Fruit fly (Drosophila melanogaster): Measurements from ENCODE around the gene Mcm6.

dm6 chrX:6677826-6678489, 3.8 kb downstream of the Mcm6 start, which contains the start of gene Fum1:
- TF ChIP-seq psq (optimal IDR thresholded peaks at IDR 0.05) (no peak), EcR (GFP tag; optimal IDR thresholded peaks at IDR 0.05) (no peak), pan (optimal IDR thresholded peaks at IDR 0.05) (no peak), CG8478 (optimal IDR thresholded peaks at IDR 0.05) (no peak)

Measured in whole organism.